Fruit fly (Drosophila melanogaster): ENCODE measurements around the gene kst.

The kst gene

dm6 chr3L:3349825-3350123 is 13.1 kb downstream of the kst start:
- no peak for TF ChIP-seq Myc (optimal IDR thresholded peaks at IDR 0.05)
- TF ChIP-seq insv (optimal IDR thresholded peaks at IDR 0.05) = no peak
- TF ChIP-seq ttk (optimal IDR thresholded peaks at IDR 0.05) = no peak
- no peak for TF ChIP-seq psq (optimal IDR thresholded peaks at IDR 0.05)
- TF ChIP-seq Sin3A (optimal IDR thresholded peaks at IDR 0.05) = no peak
- no peak for TF ChIP-seq h (optimal IDR thresholded peaks at IDR 0.05)

- TF ChIP-seq insv (optimal IDR thresholded peaks at IDR 0.05) = no peak
- no peak for TF ChIP-seq Sin3A (optimal IDR thresholded peaks at IDR 0.05)
- TF ChIP-seq h (optimal IDR thresholded peaks at IDR 0.05) = no peak
- no peak for TF ChIP-seq ttk (optimal IDR thresholded peaks at IDR 0.05)
- TF ChIP-seq Myc (optimal IDR thresholded peaks at IDR 0.05) = no peak
- no peak for TF ChIP-seq psq (optimal IDR thresholded peaks at IDR 0.05)
Measured at dm6 chr3L:3350572-3351343, 14.1 kb downstream of the kst start.

dm6 chr3L:3351814-3352359 is 15.2 kb downstream of the kst start:
- no peak for TF ChIP-seq ttk (optimal IDR thresholded peaks at IDR 0.05)
- no peak for TF ChIP-seq Sin3A (optimal IDR thresholded peaks at IDR 0.05)
- TF ChIP-seq insv (optimal IDR thresholded peaks at IDR 0.05) = no peak
- no peak for TF ChIP-seq h (optimal IDR thresholded peaks at IDR 0.05)
- no peak for TF ChIP-seq psq (optimal IDR thresholded peaks at IDR 0.05)
- TF ChIP-seq Myc (optimal IDR thresholded peaks at IDR 0.05) = no peak

dm6 chr3L:3352516-3352915 is 15.9 kb downstream of the kst start:
- no peak for TF ChIP-seq Myc (optimal IDR thresholded peaks at IDR 0.05)
- no peak for TF ChIP-seq Sin3A (optimal IDR thresholded peaks at IDR 0.05)
- TF ChIP-seq ttk (optimal IDR thresholded peaks at IDR 0.05) = no peak
- no peak for TF ChIP-seq insv (optimal IDR thresholded peaks at IDR 0.05)
- TF ChIP-seq psq (optimal IDR thresholded peaks at IDR 0.05) = no peak
- TF ChIP-seq h (optimal IDR thresholded peaks at IDR 0.05) = no peak

- TF ChIP-seq insv (optimal IDR thresholded peaks at IDR 0.05) (no peak), h (optimal IDR thresholded peaks at IDR 0.05) (no peak), Sin3A (optimal IDR thresholded peaks at IDR 0.05) (no peak), psq (optimal IDR thresholded peaks at IDR 0.05) (no peak), ttk (optimal IDR thresholded peaks at IDR 0.05) (no peak), Myc (optimal IDR thresholded peaks at IDR 0.05) (no peak)
Measured at dm6 chr3L:3353297-3353696, 16.6 kb downstream of the kst start.

dm6 chr3L:3369256-3369655 is 32.6 kb downstream of the kst start, which contains the start of gene Drs:
Gene Drs (plus strand): TSS chr3L:3369556.
- TF ChIP-seq h (optimal IDR thresholded peaks at IDR 0.05) (no peak), Sin3A (optimal IDR thresholded peaks at IDR 0.05) (no peak), ttk (optimal IDR thresholded peaks at IDR 0.05) (no peak), insv (optimal IDR thresholded peaks at IDR 0.05) (no peak), Myc (optimal IDR thresholded peaks at IDR 0.05) (no peak), psq (optimal IDR thresholded peaks at IDR 0.05) (no peak)

dm6 chr3L:3373994-3374623 is 37.4 kb downstream of the kst start, which contains the start of the genes Ythdc1 and CG12010:
Gene Ythdc1 (minus strand): TSS chr3L:3374170.
Gene CG12010 (plus strand): TSS chr3L:3374282.
- TF ChIP-seq h (optimal IDR thresholded peaks at IDR 0.05) = peak; percentile 70
- peak; percentile 75 for TF ChIP-seq insv (optimal IDR thresholded peaks at IDR 0.05)
- TF ChIP-seq ttk (optimal IDR thresholded peaks at IDR 0.05) = no peak

dm6 chr3L:3376551-3376950 is 39.9 kb downstream of the kst start, which contains the start of gene CG12012:
Gene CG12012 (plus strand): TSS chr3L:3376757.
- no peak for TF ChIP-seq h (optimal IDR thresholded peaks at IDR 0.05)
- no peak for TF ChIP-seq Sin3A (optimal IDR thresholded peaks at IDR 0.05)
- no peak for TF ChIP-seq psq (optimal IDR thresholded peaks at IDR 0.05)
- TF ChIP-seq insv (optimal IDR thresholded peaks at IDR 0.05) = no peak
- no peak for TF ChIP-seq ttk (optimal IDR thresholded peaks at IDR 0.05)
- no peak for TF ChIP-seq Myc (optimal IDR thresholded peaks at IDR 0.05)

dm6 chr3L:3377247-3377964 is 40.7 kb downstream of the kst start:
- TF ChIP-seq Sin3A (optimal IDR thresholded peaks at IDR 0.05) (no peak), insv (optimal IDR thresholded peaks at IDR 0.05) (no peak), ttk (optimal IDR thresholded peaks at IDR 0.05) (no peak), Myc (optimal IDR thresholded peaks at IDR 0.05) (no peak), psq (optimal IDR thresholded peaks at IDR 0.05) (no peak), h (optimal IDR thresholded peaks at IDR 0.05) (no peak)

- no peak for TF ChIP-seq Myc (optimal IDR thresholded peaks at IDR 0.05)
- TF ChIP-seq insv (optimal IDR thresholded peaks at IDR 0.05) = no peak
- TF ChIP-seq ttk (optimal IDR thresholded peaks at IDR 0.05) = no peak
- no peak for TF ChIP-seq Sin3A (optimal IDR thresholded peaks at IDR 0.05)
- no peak for TF ChIP-seq psq (optimal IDR thresholded peaks at IDR 0.05)
- TF ChIP-seq h (optimal IDR thresholded peaks at IDR 0.05) = no peak
Measured at dm6 chr3L:3377965-3378292, 41.3 kb downstream of the kst start, which contains the start of gene Ids. Gene Ids (plus strand): TSS chr3L:3378268.

- no peak for TF ChIP-seq h (optimal IDR thresholded peaks at IDR 0.05)
- no peak for TF ChIP-seq insv (optimal IDR thresholded peaks at IDR 0.05)
- no peak for TF ChIP-seq Myc (optimal IDR thresholded peaks at IDR 0.05)
- no peak for TF ChIP-seq Sin3A (optimal IDR thresholded peaks at IDR 0.05)
- no peak for TF ChIP-seq psq (optimal IDR thresholded peaks at IDR 0.05)
- TF ChIP-seq ttk (optimal IDR thresholded peaks at IDR 0.05) = no peak
Measured at dm6 chr3L:3380225-3381043, 43.8 kb downstream of the kst start.

Data from Kc167 (cell line).